In the genomic region with DNA sequence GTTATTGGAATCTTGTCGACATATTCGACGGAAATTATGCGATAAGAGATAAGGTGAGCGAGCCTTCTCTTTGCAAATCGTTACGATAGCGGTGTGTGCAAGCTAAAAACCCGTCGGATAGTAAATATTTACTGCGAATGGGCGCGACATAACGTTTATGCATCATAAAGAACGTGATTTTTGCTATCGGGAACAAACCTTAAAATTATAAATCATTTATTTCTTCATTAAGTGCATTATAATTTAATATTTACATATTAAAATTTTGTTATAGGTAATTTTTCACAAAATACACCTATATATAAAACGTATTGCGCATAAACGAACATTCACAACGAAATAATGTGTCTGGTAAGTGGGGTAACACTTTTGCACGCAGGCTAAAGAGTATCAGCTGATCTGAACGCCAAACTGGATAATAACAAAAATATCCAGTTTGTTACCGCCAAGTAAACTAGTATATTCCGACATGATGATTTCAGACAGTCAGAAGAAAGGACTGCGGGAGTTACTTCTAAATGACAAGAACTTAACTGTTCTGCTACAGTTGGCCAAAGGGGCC, we compare ENCODE assay signal across 1 fruit fly cellular context.
TF ChIP-seq lines count a peak whose summit lies in the region.

A gene (minus strand): TSS at position 122 of the 562 bp plus-strand sequence.
A gene (plus strand): TSS at position 412 of the 562 bp plus-strand sequence.

TF ChIP-seq in whole organism, embryonic, 481 proteins besides CTCF, POLR2A, EP300 and RAD21 (continued from another document and continues in another):
- TF ChIP-seq Med (GFP tag; lab: Kevin White, UChicago), result peak; percentile 92
- peak; percentile 96 for TF ChIP-seq gsb-n (tag; optimal IDR thresholded peaks at IDR 0.05; lab: Kevin White, UChicago)
- TF ChIP-seq CG6813 (GFP tag; optimal IDR thresholded peaks at IDR 0.05; lab: Kevin White, UChicago), result peak; percentile 95
- TF ChIP-seq jigr1 (GFP tag; IDR thresholded peaks at IDR 0.05; lab: Robert Waterston, UW), result peak; percentile 64; the same call in 2 of the 3 replicates
- no peak for TF ChIP-seq en (GFP tag; optimal IDR thresholded peaks at IDR 0.05; lab: Kevin White, UChicago)
- TF ChIP-seq Nf-YC (tag; optimal IDR thresholded peaks at IDR 0.05; lab: Kevin White, UChicago), result peak; percentile 90
- peak; percentile 96 for TF ChIP-seq CG17361 (GFP tag; IDR thresholded peaks at IDR 0.05; lab: Robert Waterston, UW)
- peak; percentile 84 for TF ChIP-seq gsb (GFP tag; IDR thresholded peaks at IDR 0.05; lab: Robert Waterston, UW)
- TF ChIP-seq eyg (GFP tag; optimal IDR thresholded peaks at IDR 0.05; lab: Kevin White, UChicago), result no peak
- peak; percentile 76 for TF ChIP-seq CG7357 (GFP tag; IDR thresholded peaks at IDR 0.05; lab: Robert Waterston, UW)
- peak; percentile 96 for TF ChIP-seq CG3281 (GFP tag; optimal IDR thresholded peaks at IDR 0.05; lab: Kevin White, UChicago)
- TF ChIP-seq seq (GFP tag; IDR thresholded peaks at IDR 0.05; lab: Robert Waterston, UW), result peak; percentile 92
- no peak for TF ChIP-seq Sin3A (optimal IDR thresholded peaks at IDR 0.05; lab: Kevin White, UChicago)
- no peak for TF ChIP-seq disco-r (GFP tag; optimal IDR thresholded peaks at IDR 0.05; lab: Kevin White, UChicago)
- no peak for TF ChIP-seq pan (optimal IDR thresholded peaks at IDR 0.05; lab: Kevin White, UChicago)
- TF ChIP-seq pan (GFP tag; optimal IDR thresholded peaks at IDR 0.05 in 1 of 2, IDR thresholded peaks at IDR 0.05 in 1 of 2), result peak in 1 of 2 experiments; percentile 96
- TF ChIP-seq CG15601 (tag; optimal IDR thresholded peaks at IDR 0.05; lab: Kevin White, UChicago), result no peak
- peak; percentile 85 for TF ChIP-seq CG18764 (GFP tag; optimal IDR thresholded peaks at IDR 0.05; lab: Kevin White, UChicago)
- peak; percentile 82 for TF ChIP-seq CG8359 (GFP tag; optimal IDR thresholded peaks at IDR 0.05; lab: Kevin White, UChicago; ENCODE audit: borderline replicate concordance)
- TF ChIP-seq maf-S (GFP tag; optimal IDR thresholded peaks at IDR 0.05; lab: Kevin White, UChicago), result peak; percentile 28
- TF ChIP-seq Doc2 (GFP tag; IDR thresholded peaks at IDR 0.05; lab: Robert Waterston, UW), result no peak
- TF ChIP-seq Antp (GFP tag; optimal IDR thresholded peaks at IDR 0.05; lab: Kevin White, UChicago), result no peak
- no peak; the same call in 2 of the 3 replicates for TF ChIP-seq knrl (GFP tag; IDR thresholded peaks at IDR 0.05; lab: Robert Waterston, UW; ENCODE audit: partially characterized antibody)
- TF ChIP-seq Camta (GFP tag; optimal IDR thresholded peaks at IDR 0.05; lab: Kevin White, UChicago), result peak; percentile 44
- no peak for TF ChIP-seq CG14965 (GFP tag; optimal IDR thresholded peaks at IDR 0.05; lab: Kevin White, UChicago; ENCODE audit: borderline replicate concordance)
- no peak for TF ChIP-seq pb (GFP tag; optimal IDR thresholded peaks at IDR 0.05; lab: Kevin White, UChicago)
- peak in 1 of 2 experiments; percentile 9 for TF ChIP-seq Trl (optimal IDR thresholded peaks at IDR 0.05; lab: Kevin White, UChicago)
- TF ChIP-seq Trl (GFP tag; optimal IDR thresholded peaks at IDR 0.05; lab: Kevin White, UChicago), result peak; percentile 5
- TF ChIP-seq CG15479 (GFP tag; optimal IDR thresholded peaks at IDR 0.05; lab: Kevin White, UChicago), result peak; percentile 82
- peak; percentile 67 for TF ChIP-seq pros (GFP tag; optimal IDR thresholded peaks at IDR 0.05; lab: Kevin White, UChicago)
- TF ChIP-seq CG4282 (GFP tag; optimal IDR thresholded peaks at IDR 0.05; lab: Kevin White, UChicago), result no peak
- peak; percentile 97 for TF ChIP-seq CG15269 (tag; optimal IDR thresholded peaks at IDR 0.05; lab: Kevin White, UChicago)
- peak; percentile 86 for TF ChIP-seq org-1 (GFP tag; optimal IDR thresholded peaks at IDR 0.05; lab: Kevin White, UChicago)
- TF ChIP-seq CG31224 (GFP tag; IDR thresholded peaks at IDR 0.05; lab: Robert Waterston, UW), result peak; percentile 88
- peak; percentile 98 for TF ChIP-seq CG2678 (tag; optimal IDR thresholded peaks at IDR 0.05; lab: Kevin White, UChicago)
- TF ChIP-seq CG7928 (GFP tag; optimal IDR thresholded peaks at IDR 0.05; lab: Kevin White, UChicago), result peak; percentile 75
- peak; percentile 58 for TF ChIP-seq CG13624 (GFP tag; optimal IDR thresholded peaks at IDR 0.05; lab: Kevin White, UChicago)
- TF ChIP-seq sima (GFP tag; optimal IDR thresholded peaks at IDR 0.05; lab: Kevin White, UChicago), result no peak
- peak in 1 of 3 experiments; percentile 70 for TF ChIP-seq Stat92E (GFP tag; optimal IDR thresholded peaks at IDR 0.05; lab: Kevin White, UChicago)
- TF ChIP-seq CG16815 (GFP tag; optimal IDR thresholded peaks at IDR 0.05; lab: Kevin White, UChicago), result no peak
- TF ChIP-seq Fer3 (tag; optimal IDR thresholded peaks at IDR 0.05; lab: Kevin White, UChicago), result peak; percentile 97
- no peak for TF ChIP-seq tna (GFP tag; IDR thresholded peaks at IDR 0.05; lab: Robert Waterston, UW; ENCODE audit: partially characterized antibody)
- TF ChIP-seq CG17359 (tag; optimal IDR thresholded peaks at IDR 0.05; lab: Kevin White, UChicago), result peak; percentile 96
- peak; percentile 95 for TF ChIP-seq sob (GFP tag; IDR thresholded peaks at IDR 0.05; lab: Robert Waterston, UW)
- TF ChIP-seq danr (GFP tag; IDR thresholded peaks at IDR 0.05; lab: Robert Waterston, UW), result peak; percentile 60; the same call in 1 of the 2 replicates
- TF ChIP-seq zfh1 (GFP tag; IDR thresholded peaks at IDR 0.05; lab: Robert Waterston, UW), result peak; percentile 96
- no peak for TF ChIP-seq zen2 (GFP tag; IDR thresholded peaks at IDR 0.05; lab: Robert Waterston, UW; ENCODE audit: partially characterized antibody)
- TF ChIP-seq CG10147 (GFP tag; optimal IDR thresholded peaks at IDR 0.05; lab: Kevin White, UChicago), result peak; percentile 97
- peak; percentile 88 for TF ChIP-seq ATbp (GFP tag; optimal IDR thresholded peaks at IDR 0.05; lab: Kevin White, UChicago)
- TF ChIP-seq TFAM (GFP tag; optimal IDR thresholded peaks at IDR 0.05; lab: Kevin White, UChicago), result peak; percentile 63
- TF ChIP-seq Bdp1 (GFP tag; optimal IDR thresholded peaks at IDR 0.05; lab: Kevin White, UChicago), result peak; percentile 48
- TF ChIP-seq ssp (GFP tag; IDR thresholded peaks at IDR 0.05; lab: Robert Waterston, UW), result peak; percentile 78
- peak; percentile 92 for TF ChIP-seq Ets65A (GFP tag; lab: Kevin White, UChicago)
- TF ChIP-seq HLH4C (GFP tag; IDR thresholded peaks at IDR 0.05; lab: Robert Waterston, UW; ENCODE audit: partially characterized antibody), result no peak
- peak; percentile 29 for TF ChIP-seq pum (GFP tag; optimal IDR thresholded peaks at IDR 0.05; lab: Kevin White, UChicago)
- no peak for TF ChIP-seq gfzf (GFP tag; optimal IDR thresholded peaks at IDR 0.05; lab: Kevin White, UChicago)
- TF ChIP-seq D19B (GFP tag; optimal IDR thresholded peaks at IDR 0.05; lab: Kevin White, UChicago), result peak; percentile 83
- peak; percentile 91 for TF ChIP-seq CG12219 (GFP tag; optimal IDR thresholded peaks at IDR 0.05; lab: Kevin White, UChicago)
- peak; percentile 100 for TF ChIP-seq CG14710 (tag; optimal IDR thresholded peaks at IDR 0.05; lab: Kevin White, UChicago)
- TF ChIP-seq CG2199 (GFP tag; IDR thresholded peaks at IDR 0.05; lab: Robert Waterston, UW), result peak; percentile 94
- TF ChIP-seq Optix (GFP tag; IDR thresholded peaks at IDR 0.05; lab: Robert Waterston, UW), result peak; percentile 72; the same call in 2 of the 3 replicates
- peak; percentile 89 for TF ChIP-seq al (GFP tag; IDR thresholded peaks at IDR 0.05; lab: Robert Waterston, UW)
- peak; percentile 80 for TF ChIP-seq CG18011 (GFP tag; optimal IDR thresholded peaks at IDR 0.05; lab: Kevin White, UChicago)
- TF ChIP-seq zfh2 (GFP tag; optimal IDR thresholded peaks at IDR 0.05; lab: Kevin White, UChicago), result peak; percentile 63
- TF ChIP-seq onecut (GFP tag; IDR thresholded peaks at IDR 0.05; lab: Robert Waterston, UW), result peak; percentile 90
- TF ChIP-seq hb (GFP tag; IDR thresholded peaks at IDR 0.05; lab: Robert Waterston, UW; ENCODE audit: partially characterized antibody), result no peak
- peak; percentile 84 for TF ChIP-seq CG32772 (GFP tag; IDR thresholded peaks at IDR 0.05; lab: Robert Waterston, UW)
- TF ChIP-seq sens-2 (GFP tag; IDR thresholded peaks at IDR 0.05; lab: Robert Waterston, UW), result peak; percentile 84
- TF ChIP-seq CG10959 (GFP tag; IDR thresholded peaks at IDR 0.05; lab: Robert Waterston, UW), result peak; percentile 81
- TF ChIP-seq abd-A (tag; optimal IDR thresholded peaks at IDR 0.05; lab: Kevin White, UChicago), result no peak
- TF ChIP-seq CG1024 (GFP tag; IDR thresholded peaks at IDR 0.05; lab: Robert Waterston, UW), result peak; percentile 74
- peak; percentile 72 for TF ChIP-seq ems (GFP tag; optimal IDR thresholded peaks at IDR 0.05; lab: Kevin White, UChicago)
- peak; percentile 97 for TF ChIP-seq ci (GFP tag; IDR thresholded peaks at IDR 0.05; lab: Robert Waterston, UW)
- TF ChIP-seq CG4617 (GFP tag; optimal IDR thresholded peaks at IDR 0.05; lab: Kevin White, UChicago; ENCODE audit: borderline replicate concordance), result peak; percentile 70
- no peak for TF ChIP-seq CG1792 (GFP tag; optimal IDR thresholded peaks at IDR 0.05; lab: Kevin White, UChicago)
- TF ChIP-seq CG10462 (GFP tag; optimal IDR thresholded peaks at IDR 0.05; lab: Kevin White, UChicago), result peak; percentile 67
- TF ChIP-seq CG10274 (GFP tag; optimal IDR thresholded peaks at IDR 0.05; lab: Kevin White, UChicago), result peak; percentile 79
- peak; percentile 96 for TF ChIP-seq sug (tag; optimal IDR thresholded peaks at IDR 0.05; lab: Kevin White, UChicago)
- peak; percentile 69 for TF ChIP-seq CG4854 (GFP tag; optimal IDR thresholded peaks at IDR 0.05; lab: Kevin White, UChicago)
- no peak for TF ChIP-seq btn (GFP tag; optimal IDR thresholded peaks at IDR 0.05; lab: Kevin White, UChicago)
- TF ChIP-seq Xrp1 (GFP tag; IDR thresholded peaks at IDR 0.05; lab: Robert Waterston, UW), result peak; percentile 97
- TF ChIP-seq nom (GFP tag; optimal IDR thresholded peaks at IDR 0.05; lab: Kevin White, UChicago), result peak; percentile 96
- TF ChIP-seq dysf (GFP tag; IDR thresholded peaks at IDR 0.05; lab: Robert Waterston, UW), result peak; percentile 95
- TF ChIP-seq CG10366 (GFP tag; IDR thresholded peaks at IDR 0.05; lab: Robert Waterston, UW), result peak; percentile 93
- peak; percentile 80 for TF ChIP-seq croc (GFP tag; conservative IDR thresholded peaks at IDR 0.05; lab: Robert Waterston, UW)
- peak; percentile 87 for TF ChIP-seq CG3407 (GFP tag; optimal IDR thresholded peaks at IDR 0.05; lab: Kevin White, UChicago)
- TF ChIP-seq Deaf1 (tag; optimal IDR thresholded peaks at IDR 0.05; lab: Kevin White, UChicago), result peak; percentile 85
- peak; percentile 41; the same call in 1 of the 2 replicates for TF ChIP-seq CkIIα-i1 (GFP tag; IDR thresholded peaks at IDR 0.05; lab: Robert Waterston, UW)
- peak; percentile 79 for TF ChIP-seq NFAT (GFP tag; IDR thresholded peaks at IDR 0.05; lab: Robert Waterston, UW)
- TF ChIP-seq bsh (GFP tag; optimal IDR thresholded peaks at IDR 0.05; lab: Kevin White, UChicago), result peak; percentile 76 to 96
- peak; percentile 90 for TF ChIP-seq CG14441 (GFP tag; IDR thresholded peaks at IDR 0.05; lab: Robert Waterston, UW)
- TF ChIP-seq tup (GFP tag; optimal IDR thresholded peaks at IDR 0.05; lab: Kevin White, UChicago), result peak; percentile 73
- TF ChIP-seq sc (optimal IDR thresholded peaks at IDR 0.05; lab: Kevin White, UChicago), result no peak
- peak; percentile 82 for TF ChIP-seq sc (GFP tag; optimal IDR thresholded peaks at IDR 0.05; lab: Kevin White, UChicago)
- TF ChIP-seq CG1647 (GFP tag; optimal IDR thresholded peaks at IDR 0.05; lab: Kevin White, UChicago), result peak; percentile 22
- peak; percentile 33 to 88 for TF ChIP-seq crp (GFP tag; optimal IDR thresholded peaks at IDR 0.05; lab: Kevin White, UChicago)
- TF ChIP-seq bab2 (GFP tag; optimal IDR thresholded peaks at IDR 0.05; lab: Kevin White, UChicago), result peak; percentile 42
- TF ChIP-seq esg (GFP tag; conservative IDR thresholded peaks at IDR 0.05; lab: Robert Waterston, UW), result peak; percentile 85
- TF ChIP-seq Lpt (GFP tag; optimal IDR thresholded peaks at IDR 0.05; lab: Kevin White, UChicago), result no peak
- TF ChIP-seq lola (GFP tag; optimal IDR thresholded peaks at IDR 0.05; lab: Kevin White, UChicago), result peak in 1 of 3 experiments; percentile 94
- TF ChIP-seq Dad (GFP tag; optimal IDR thresholded peaks at IDR 0.05; lab: Kevin White, UChicago), result peak; percentile 7
- peak; percentile 94 for TF ChIP-seq sd (tag; optimal IDR thresholded peaks at IDR 0.05; lab: Kevin White, UChicago)
- TF ChIP-seq CG9817 (tag; optimal IDR thresholded peaks at IDR 0.05; lab: Kevin White, UChicago), result peak; percentile 94
- peak; percentile 17 for TF ChIP-seq CG8944 (GFP tag; optimal IDR thresholded peaks at IDR 0.05; lab: Kevin White, UChicago)
- TF ChIP-seq dm (GFP tag; optimal IDR thresholded peaks at IDR 0.05; lab: Kevin White, UChicago), result no peak
- TF ChIP-seq CG1529 (GFP tag; optimal IDR thresholded peaks at IDR 0.05; lab: Kevin White, UChicago), result no peak
- no peak for TF ChIP-seq Scr (GFP tag; IDR thresholded peaks at IDR 0.05; lab: Robert Waterston, UW; ENCODE audit: partially characterized antibody)
- TF ChIP-seq Pdp1 (GFP tag; optimal IDR thresholded peaks at IDR 0.05; lab: Kevin White, UChicago), result peak; percentile 48 to 81
- no peak for TF ChIP-seq ato (GFP tag; IDR thresholded peaks at IDR 0.05; lab: Robert Waterston, UW; ENCODE audit: partially characterized antibody)
- peak; percentile 91 for TF ChIP-seq CG1602 (GFP tag; optimal IDR thresholded peaks at IDR 0.05; lab: Kevin White, UChicago)
- peak; percentile 89 for TF ChIP-seq ap (GFP tag; IDR thresholded peaks at IDR 0.05; lab: Robert Waterston, UW)
- TF ChIP-seq Mad (GFP tag; optimal IDR thresholded peaks at IDR 0.05; lab: Kevin White, UChicago), result peak; percentile 64
- TF ChIP-seq Spps (tag; optimal IDR thresholded peaks at IDR 0.05; lab: Kevin White, UChicago), result peak; percentile 91
- TF ChIP-seq CG1603 (tag; optimal IDR thresholded peaks at IDR 0.05; lab: Kevin White, UChicago), result peak; percentile 76
- peak; percentile 98 for TF ChIP-seq vvl (GFP tag; IDR thresholded peaks at IDR 0.05; lab: Robert Waterston, UW)
- TF ChIP-seq CG30403 (GFP tag; optimal IDR thresholded peaks at IDR 0.05; lab: Kevin White, UChicago), result peak; percentile 94
- peak; percentile 94 for TF ChIP-seq wdn (GFP tag; IDR thresholded peaks at IDR 0.05; lab: Robert Waterston, UW)
- peak; percentile 89 for TF ChIP-seq CG7987 (GFP tag; optimal IDR thresholded peaks at IDR 0.05; lab: Kevin White, UChicago)
- TF ChIP-seq NC2α (GFP tag; optimal IDR thresholded peaks at IDR 0.05; lab: Kevin White, UChicago), result no peak
- TF ChIP-seq stwl (tag; optimal IDR thresholded peaks at IDR 0.05; lab: Kevin White, UChicago), result peak; percentile 74
- peak; percentile 87 for TF ChIP-seq fd64A (GFP tag; optimal IDR thresholded peaks at IDR 0.05; lab: Kevin White, UChicago)
- TF ChIP-seq CG14667 (GFP tag; IDR thresholded peaks at IDR 0.05; lab: Robert Waterston, UW), result peak; percentile 84
- peak; percentile 97 for TF ChIP-seq Meics (GFP tag; optimal IDR thresholded peaks at IDR 0.05; lab: Kevin White, UChicago)
